Fruit fly (Drosophila melanogaster) whole organism, embryonic: ENCODE results near the gene CG7149.

Experiments used
- BEAF-32 ChIP-seq: fragments of 200-800 bp; sonication (Bioruptor generic); optimal IDR thresholded peaks from 3 replicates; lab custom pipeline; 2017; ENCODE audit warnings: missing biosample characterization, missing genetic modification characterization, mild to moderate bottlenecking, moderate library complexity, missing genetic modification reagents
- CG10267 ChIP-seq: fragments of 200-800 bp; sonication (Bioruptor generic); optimal IDR thresholded peaks from 2 replicates; lab custom pipeline; 2018; ENCODE audit warnings: missing biosample characterization, mild to moderate bottlenecking, missing genetic modification characterization, moderate library complexity
- CG10431 ChIP-seq: fragments of 200-800 bp; sonication (Bioruptor generic); optimal IDR thresholded peaks from 3 replicates; lab custom pipeline; 2018; ENCODE audit warnings: missing biosample characterization, mild to moderate bottlenecking, missing genetic modification characterization
- CG10654 ChIP-seq: fragments of 200-800 bp; sonication (Bioruptor generic); optimal IDR thresholded peaks from 2 replicates; lab custom pipeline; 2016; ENCODE audit warnings: missing biosample characterization, missing genetic modification characterization
- CG10979 ChIP-seq: fragments of 200-800 bp; sonication (Bioruptor generic); optimal IDR thresholded peaks from 2 replicates; lab custom pipeline; 2018; ENCODE audit warnings: missing biosample characterization, mild to moderate bottlenecking, missing genetic modification characterization, moderate library complexity
- CG12219 ChIP-seq: fragments of 200-800 bp; sonication (Bioruptor generic); optimal IDR thresholded peaks from 3 replicates; lab custom pipeline; 2018; ENCODE audit warnings: missing biosample characterization, mild to moderate bottlenecking, missing genetic modification characterization
- CG12299 ChIP-seq: fragments of 200-800 bp; sonication (Bioruptor generic); optimal IDR thresholded peaks from 2 replicates; lab custom pipeline; 2018; ENCODE audit warnings: missing biosample characterization, mild to moderate bottlenecking, missing genetic modification characterization
- CG13894 ChIP-seq: fragments of 200-800 bp; sonication (Bioruptor generic); optimal IDR thresholded peaks from 3 replicates; lab custom pipeline; 2018; ENCODE audit warnings: missing biosample characterization, mild to moderate bottlenecking, missing genetic modification characterization, moderate library complexity
- CG14050 ChIP-seq: fragments of 200-800 bp; sonication (Bioruptor generic); IDR thresholded peaks from 3 replicates; pipeline ENCODE4 v1.3.6; 2022; ENCODE audit warnings: missing biosample characterization, missing genetic modification characterization
- CG14860 ChIP-seq: fragments of 200-800 bp; sonication (Bioruptor generic); IDR thresholded peaks from 3 replicates; pipeline ENCODE4 v1.3.6; 2022; ENCODE audit warnings: missing biosample characterization, missing genetic modification characterization; ENCODE audit not compliant: partially characterized antibody
- CG18011 ChIP-seq: fragments of 200-800 bp; sonication (Bioruptor generic); optimal IDR thresholded peaks from 2 replicates; lab custom pipeline; 2017; ENCODE audit warnings: missing biosample characterization, missing genetic modification characterization, mild to moderate bottlenecking, moderate library complexity, missing genotype
- CG2202 ChIP-seq: fragments of 200-800 bp; sonication (Bioruptor generic); optimal IDR thresholded peaks from 2 replicates; lab custom pipeline; 2018; ENCODE audit warnings: missing biosample characterization, mild to moderate bottlenecking, missing genetic modification characterization
- CG3065 ChIP-seq: fragments of 200-800 bp; sonication (Bioruptor generic); optimal IDR thresholded peaks from 2 replicates; lab custom pipeline; 2016; ENCODE audit warnings: missing biosample characterization, missing genetic modification characterization
- CG31224 ChIP-seq: fragments of 200-800 bp; sonication (Bioruptor generic); IDR thresholded peaks from 2 replicates; pipeline ENCODE4 v1.3.6; 2022; ENCODE audit warnings: missing biosample characterization, missing genetic modification characterization
- CG31388 ChIP-seq: fragments of 200-800 bp; sonication (Bioruptor generic); optimal IDR thresholded peaks from 2 replicates; lab custom pipeline; 2016; ENCODE audit warnings: missing biosample characterization, missing genetic modification characterization
- CG7271 ChIP-seq: fragments of 200-800 bp; sonication (Bioruptor generic); optimal IDR thresholded peaks from 2 replicates; lab custom pipeline; 2018; ENCODE audit warnings: missing biosample characterization, mild to moderate bottlenecking, missing genetic modification characterization, moderate library complexity
- CG9215 ChIP-seq: fragments of 200-800 bp; sonication (Bioruptor generic); IDR thresholded peaks from 2 replicates; pipeline ENCODE4 v1.3.6; 2022; ENCODE audit warnings: missing biosample characterization, missing genetic modification characterization
- CG9609 ChIP-seq: fragments of 200-800 bp; sonication (Bioruptor generic); optimal IDR thresholded peaks from 3 replicates; lab custom pipeline; 2016; ENCODE audit warnings: missing biosample characterization, missing genetic modification characterization
- Dfd ChIP-seq, 2 experiments: fragments of >200 bp; optimal IDR thresholded peaks; 2 replicates each; lab custom pipeline; 2017; ENCODE audit warnings: missing biosample characterization in 2 of 2, missing genetic modification characterization in 2 of 2
- Dll ChIP-seq: fragments of 200-800 bp; sonication (Bioruptor generic); IDR thresholded peaks from 4 replicates; pipeline ENCODE4 v1.3.6; 2022; ENCODE audit warnings: missing biosample characterization, missing genetic modification characterization; ENCODE audit not compliant: partially characterized antibody
- Dp ChIP-seq: fragments of 200-800 bp; sonication (Bioruptor generic); optimal IDR thresholded peaks from 2 replicates; lab custom pipeline; 2018; ENCODE audit warnings: missing biosample characterization, mild to moderate bottlenecking, missing genetic modification characterization, moderate library complexity
- E2f1 ChIP-seq: fragments of 200-800 bp; sonication (Bioruptor generic); IDR thresholded peaks from 2 replicates; pipeline ENCODE4 v1.3.6; 2022; ENCODE audit warnings: missing biosample characterization, missing genetic modification characterization
- Eip74EF ChIP-seq, 2 experiments: fragments of 200-800 bp in 1 of 2; fragments of >200 bp in 1 of 2; sonication (Bioruptor generic) in 1 of 2; optimal IDR thresholded peaks; 2 replicates each; lab custom pipeline; 2017 to 2019; ENCODE audit warnings: missing biosample characterization in 2 of 2, missing genetic modification characterization in 2 of 2, mild to moderate bottlenecking in 1 of 2, moderate library complexity in 1 of 2
- Ets97D ChIP-seq: fragments of 200-800 bp; sonication (Bioruptor generic); optimal IDR thresholded peaks from 3 replicates; lab custom pipeline; 2016; ENCODE audit warnings: missing biosample characterization, missing genetic modification characterization
- Hsf ChIP-seq: fragments of 200-800 bp; sonication (Bioruptor generic); optimal IDR thresholded peaks from 3 replicates; lab custom pipeline; 2016; ENCODE audit warnings: missing biosample characterization, missing genetic modification characterization
- MESR4 ChIP-seq: fragments of 200-800 bp; sonication (Bioruptor generic); optimal IDR thresholded peaks from 2 replicates; lab custom pipeline; 2018; ENCODE audit warnings: missing biosample characterization, mild to moderate bottlenecking, missing genetic modification characterization, moderate library complexity
- NC2β ChIP-seq: fragments of 200-800 bp; sonication (Bioruptor generic); optimal IDR thresholded peaks from 2 replicates; lab custom pipeline; 2016; ENCODE audit warnings: missing biosample characterization, missing genetic modification characterization
- Nf-YA ChIP-seq: fragments of 200-800 bp; sonication (Bioruptor generic); IDR thresholded peaks from 2 replicates; pipeline ENCODE4 v1.3.6; 2022; ENCODE audit warnings: missing biosample characterization, missing genetic modification characterization
- Sry-δ ChIP-seq: fragments of 200-800 bp; sonication (Bioruptor generic); optimal IDR thresholded peaks from 2 replicates; lab custom pipeline; 2016; ENCODE audit warnings: missing biosample characterization, missing genetic modification characterization
- amos ChIP-seq: fragments of 200-800 bp; sonication (Bioruptor generic); IDR thresholded peaks from 2 replicates; pipeline ENCODE4 v1.3.6; 2022; ENCODE audit warnings: missing biosample characterization, missing genetic modification characterization; ENCODE audit not compliant: partially characterized antibody
- cad ChIP-seq: fragments of >200 bp; optimal IDR thresholded peaks from 2 replicates; lab custom pipeline; 2017; ENCODE audit warnings: missing biosample characterization, missing genetic modification characterization
- caup ChIP-seq: fragments of 200-800 bp; sonication (Bioruptor generic); optimal IDR thresholded peaks from 3 replicates; lab custom pipeline; 2017; ENCODE audit warnings: missing biosample characterization, mild to moderate bottlenecking, missing genetic modification characterization, moderate library complexity; ENCODE audit not compliant: severe bottlenecking
- dimm ChIP-seq: fragments of 200-800 bp; sonication (Bioruptor generic); IDR thresholded peaks from 2 replicates; pipeline ENCODE4 v1.3.6; 2022; ENCODE audit warnings: missing biosample characterization, missing genetic modification characterization
- disco-r ChIP-seq: fragments of 200-800 bp; sonication (Bioruptor generic); optimal IDR thresholded peaks from 2 replicates; lab custom pipeline; 2016; ENCODE audit warnings: missing biosample characterization, missing genetic modification characterization
- dmrt99B ChIP-seq: fragments of 200-800 bp; sonication (Bioruptor generic); optimal IDR thresholded peaks from 2 replicates; lab custom pipeline; 2018; ENCODE audit warnings: missing biosample characterization, mild to moderate bottlenecking, missing genetic modification characterization, moderate library complexity
- eyg ChIP-seq: fragments of 200-800 bp; sonication (Bioruptor generic); optimal IDR thresholded peaks from 3 replicates; lab custom pipeline; 2016; ENCODE audit warnings: missing biosample characterization, missing genetic modification characterization
- inv ChIP-seq: fragments of 200-800 bp; sonication (Bioruptor generic); IDR thresholded peaks from 2 replicates; pipeline ENCODE4 v1.3.6; 2022; ENCODE audit warnings: missing biosample characterization, missing genetic modification characterization; ENCODE audit not compliant: partially characterized antibody
- lbe ChIP-seq: fragments of 200-800 bp; sonication (Bioruptor generic); optimal IDR thresholded peaks from 2 replicates; lab custom pipeline; 2016; ENCODE audit warnings: missing biosample characterization, mild to moderate bottlenecking, missing genetic modification characterization
- lola ChIP-seq, 3 experiments: fragments of >200 bp in 2 of 3; fragments of 200-800 bp in 1 of 3; sonication (Bioruptor generic) in 1 of 3; optimal IDR thresholded peaks; 2 replicates each; lab custom pipeline; 2017 to 2019; ENCODE audit warnings: missing biosample characterization in 3 of 3, missing genetic modification characterization in 3 of 3, mild to moderate bottlenecking in 1 of 3, moderate library complexity in 1 of 3
- nerfin-1 ChIP-seq: fragments of 200-800 bp; sonication (Bioruptor generic); optimal IDR thresholded peaks from 3 replicates; lab custom pipeline; 2019; ENCODE audit warnings: missing biosample characterization, mild to moderate bottlenecking, missing genetic modification characterization, moderate library complexity
- nerfin-2 ChIP-seq: fragments of 200-800 bp; sonication (Bioruptor generic); IDR thresholded peaks from 2 replicates; pipeline ENCODE4 v1.3.6; 2022; ENCODE audit warnings: missing biosample characterization, missing genetic modification characterization; ENCODE audit not compliant: partially characterized antibody
- pum ChIP-seq: fragments of 200-800 bp; sonication (Bioruptor generic); optimal IDR thresholded peaks from 2 replicates; lab custom pipeline; 2016; ENCODE audit warnings: missing biosample characterization, missing genetic modification characterization
- scrt ChIP-seq: fragments of 200-800 bp; sonication (Bioruptor generic); optimal IDR thresholded peaks from 2 replicates; lab custom pipeline; 2018; ENCODE audit warnings: missing biosample characterization, mild to moderate bottlenecking, missing genetic modification characterization, moderate library complexity
- sens-2 ChIP-seq: fragments of 200-800 bp; sonication (Bioruptor generic); IDR thresholded peaks from 2 replicates; pipeline ENCODE4 v1.3.6; 2022; ENCODE audit warnings: missing biosample characterization, missing genetic modification characterization
- tll ChIP-seq, 2 experiments: fragments of 200-800 bp in 1 of 2; fragments of >200 bp in 1 of 2; sonication (Bioruptor generic) in 1 of 2; optimal IDR thresholded peaks; 2 replicates each; lab custom pipeline; 2017 to 2019; ENCODE audit warnings: missing biosample characterization in 2 of 2, missing genetic modification characterization in 2 of 2, mild to moderate bottlenecking in 1 of 2, moderate library complexity in 1 of 2
- tup ChIP-seq: fragments of 200-800 bp; sonication (Bioruptor generic); optimal IDR thresholded peaks from 2 replicates; lab custom pipeline; 2016; ENCODE audit warnings: missing biosample characterization, mild to moderate bottlenecking, missing genetic modification characterization, moderate library complexity
- vvl ChIP-seq: fragments of 200-800 bp; sonication (Bioruptor generic); IDR thresholded peaks from 2 replicates; pipeline ENCODE4 v1.3.6; 2022; ENCODE audit warnings: missing biosample characterization, missing genetic modification characterization
- wdn ChIP-seq: fragments of 200-800 bp; sonication (Bioruptor generic); IDR thresholded peaks from 2 replicates; pipeline ENCODE4 v1.3.6; 2022; ENCODE audit warnings: missing biosample characterization, missing genetic modification characterization
- zen2 ChIP-seq: fragments of 200-800 bp; sonication (Bioruptor generic); IDR thresholded peaks from 3 replicates; pipeline ENCODE4 v1.3.6; 2022; ENCODE audit warnings: missing biosample characterization, missing genetic modification characterization; ENCODE audit not compliant: partially characterized antibody

CG7149 gene

DNA sequence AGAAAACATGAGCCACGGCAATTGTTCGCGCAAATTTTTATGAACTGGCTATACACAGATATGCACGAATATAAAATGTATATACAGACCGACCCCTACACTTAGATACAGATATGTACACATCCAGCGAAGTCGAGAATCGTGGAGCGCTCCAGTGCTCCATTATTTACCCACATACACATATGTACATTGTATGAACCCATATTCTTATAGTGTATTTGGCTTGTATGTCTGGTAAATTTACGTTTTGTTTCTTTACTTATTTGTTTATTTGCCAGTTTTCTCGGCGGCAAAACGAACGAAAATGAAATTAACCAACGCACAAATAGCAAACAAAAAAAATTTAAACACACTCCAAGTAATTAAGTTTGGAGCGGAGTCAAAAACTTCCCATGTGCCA, 23.0 kb upstream of the CG7149 start (continued):
- peak; percentile 28; the same call in 1 of the 2 replicates for TF ChIP-seq CG9215 (GFP tag; lab: Robert Waterston, UW)
- no peak for TF ChIP-seq CG31388 (GFP tag; lab: Kevin White, UChicago)
- TF ChIP-seq Dfd (GFP tag; optimal IDR thresholded peaks at IDR 0.05; lab: Kevin White, UChicago) = no peak
- TF ChIP-seq Dp = no peak
- no peak for TF ChIP-seq BEAF-32 (GFP tag; lab: Kevin White, UChicago)
- peak; percentile 49; the same call in 1 of the 2 replicates for TF ChIP-seq vvl (GFP tag; lab: Robert Waterston, UW)
- peak; percentile 61 for TF ChIP-seq tup (GFP tag; lab: Kevin White, UChicago)
- TF ChIP-seq CG3065 (GFP tag; lab: Kevin White, UChicago) = no peak
- no peak for TF ChIP-seq CG14860 (GFP tag; lab: Robert Waterston, UW)
- TF ChIP-seq CG9609 (GFP tag; lab: Kevin White, UChicago) = no peak
- no peak; the same call in 1 of the 2 replicates for TF ChIP-seq sens-2 (GFP tag; lab: Robert Waterston, UW)
- TF ChIP-seq inv (GFP tag; lab: Robert Waterston, UW) = no peak
- no peak for TF ChIP-seq CG2202 (tag; lab: Kevin White, UChicago)
- no peak for TF ChIP-seq CG10979 (tag; lab: Kevin White, UChicago)
- TF ChIP-seq Nf-YA (GFP tag; lab: Robert Waterston, UW) = 0 out of 2 replicates have a peak, but pooled peaks have one; percentile 20
- TF ChIP-seq cad = no peak
- TF ChIP-seq CG12219 (GFP tag; lab: Kevin White, UChicago) = peak; percentile 25
- no peak for TF ChIP-seq CG14050 (GFP tag; lab: Robert Waterston, UW)
- TF ChIP-seq CG10431 (GFP tag; lab: Kevin White, UChicago) = peak; percentile 38
- no peak for TF ChIP-seq NC2β (GFP tag; lab: Kevin White, UChicago)
- TF ChIP-seq lola (GFP tag; optimal IDR thresholded peaks at IDR 0.05; lab: Kevin White, UChicago) = no peak
- peak; percentile 1 for TF ChIP-seq Sry-δ
- TF ChIP-seq E2f1 (GFP tag; lab: Robert Waterston, UW) = no peak
- TF ChIP-seq wdn (GFP tag; lab: Robert Waterston, UW) = peak; percentile 37; the same call in 1 of the 2 replicates
- TF ChIP-seq CG18011 (GFP tag; lab: Kevin White, UChicago) = no peak
- no peak for TF ChIP-seq zen2 (GFP tag; lab: Robert Waterston, UW)
- TF ChIP-seq dimm (GFP tag; lab: Robert Waterston, UW) = no peak
- TF ChIP-seq CG10654 (GFP tag; lab: Kevin White, UChicago) = peak; percentile 38
- peak; percentile 18 for TF ChIP-seq Ets97D
- TF ChIP-seq CG13894 (tag; lab: Kevin White, UChicago) = peak; percentile 87
- TF ChIP-seq scrt = peak; percentile 53
- TF ChIP-seq MESR4 (GFP tag; lab: Kevin White, UChicago) = no peak
- TF ChIP-seq Eip74EF (GFP tag; optimal IDR thresholded peaks at IDR 0.05; lab: Kevin White, UChicago) = peak in 1 of 2 experiments; percentile 28
- no peak for TF ChIP-seq CG10267 (tag; lab: Kevin White, UChicago)
- TF ChIP-seq caup (GFP tag; lab: Kevin White, UChicago) = peak; percentile 52
- TF ChIP-seq CG31224 (GFP tag; lab: Robert Waterston, UW) = no peak
- peak; percentile 76 for TF ChIP-seq CG12299
- no peak for TF ChIP-seq CG7271 (tag; lab: Kevin White, UChicago)
- TF ChIP-seq Dll (GFP tag; lab: Robert Waterston, UW) = no peak
- TF ChIP-seq lbe (GFP tag; lab: Kevin White, UChicago) = no peak
- TF ChIP-seq tll (GFP tag; optimal IDR thresholded peaks at IDR 0.05; lab: Kevin White, UChicago) = no peak
- TF ChIP-seq amos (GFP tag; lab: Robert Waterston, UW) = no peak
- peak; percentile 43 for TF ChIP-seq dmrt99B (tag; lab: Kevin White, UChicago)
- TF ChIP-seq nerfin-1 (tag; lab: Kevin White, UChicago) = peak; percentile 45
- peak; percentile 70 for TF ChIP-seq eyg (GFP tag; lab: Kevin White, UChicago)
- no peak for TF ChIP-seq nerfin-2 (GFP tag; lab: Robert Waterston, UW)
- no peak for TF ChIP-seq Hsf (GFP tag; lab: Kevin White, UChicago)
- TF ChIP-seq disco-r (GFP tag; lab: Kevin White, UChicago) = no peak
- no peak for TF ChIP-seq pum (GFP tag; lab: Kevin White, UChicago)
